Fruit fly (Drosophila melanogaster): ENCODE data around the gene vvl.

DNA sequence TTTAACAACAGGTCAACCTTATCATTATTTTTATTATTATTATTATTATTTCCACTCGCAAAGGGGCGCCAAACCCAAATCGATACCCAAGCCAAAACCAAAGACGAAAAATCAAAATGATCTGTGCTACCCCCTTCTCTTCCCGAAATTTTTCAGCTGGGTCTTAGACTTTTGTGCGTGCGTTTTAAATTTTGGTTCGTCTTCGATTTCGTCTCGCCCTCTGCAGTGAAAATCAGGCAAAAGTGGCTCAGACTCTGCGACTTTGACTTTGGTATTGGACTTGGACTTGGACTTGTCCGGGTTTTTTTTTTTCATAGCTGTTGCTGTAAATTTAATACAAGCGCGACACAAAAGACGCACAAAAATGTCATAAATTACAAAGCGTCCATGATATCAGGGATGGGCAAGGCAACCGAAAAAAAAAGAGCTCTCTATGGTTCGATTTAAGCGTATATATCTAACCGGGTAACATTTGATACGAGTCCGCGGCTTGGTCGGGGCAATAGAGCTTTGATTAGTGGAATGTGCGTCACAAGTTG lies 22.9 kb downstream of the vvl start:
- TF ChIP-seq CTCF (optimal IDR thresholded peaks at IDR 0.05) (no peak), CG8478 (optimal IDR thresholded peaks at IDR 0.05) (no peak)

Measured in S2 (cell line).